Fruit fly (Drosophila melanogaster): ENCODE results near the gene CG33303.

CG33303 gene

DNA sequence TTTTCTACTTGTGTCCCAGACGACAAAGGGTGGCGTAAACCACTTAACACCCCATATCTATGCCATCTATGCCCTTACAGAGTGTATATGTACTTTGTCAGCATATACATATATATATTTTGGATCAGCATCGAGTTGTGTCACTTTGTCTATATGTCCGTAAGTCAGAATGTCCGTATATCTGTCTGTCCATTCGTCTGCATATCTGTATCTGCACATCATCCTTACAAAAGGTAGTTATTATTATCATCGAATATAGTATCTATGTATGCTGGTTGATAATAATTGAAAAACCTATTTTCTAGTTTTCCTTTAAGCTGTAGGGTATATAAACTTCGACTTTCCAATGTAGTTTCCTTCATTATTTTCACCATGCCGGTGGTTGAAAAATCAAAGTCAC lies 24.4 kb downstream of the CG33303 start (continued):
- TF ChIP-seq gcm2 (GFP tag; optimal IDR thresholded peaks at IDR 0.05) = no peak
- peak; percentile 25 for TF ChIP-seq Oli (tag; optimal IDR thresholded peaks at IDR 0.05)
- TF ChIP-seq chn (GFP tag; optimal IDR thresholded peaks at IDR 0.05) = peak; percentile 3
- no peak for TF ChIP-seq trh (GFP tag; optimal IDR thresholded peaks at IDR 0.05)
- TF ChIP-seq Ptx1 (GFP tag; IDR thresholded peaks at IDR 0.05) = no peak
- TF ChIP-seq Poxn (GFP tag; IDR thresholded peaks at IDR 0.05) = no peak
- peak; percentile 2 for TF ChIP-seq pnt (GFP tag; optimal IDR thresholded peaks at IDR 0.05)
- no peak for TF ChIP-seq fd102C (GFP tag; optimal IDR thresholded peaks at IDR 0.05)
- TF ChIP-seq CG17186 (GFP tag; optimal IDR thresholded peaks at IDR 0.05) = no peak
- TF ChIP-seq Sox100B (GFP tag; optimal IDR thresholded peaks at IDR 0.05) = peak; percentile 6
- TF ChIP-seq CG10979 (tag; optimal IDR thresholded peaks at IDR 0.05) = peak; percentile 58
- no peak for TF ChIP-seq CG9437 (GFP tag; optimal IDR thresholded peaks at IDR 0.05)
- no peak for TF ChIP-seq Dip2 (GFP tag; IDR thresholded peaks at IDR 0.05)
- peak; percentile 13 for TF ChIP-seq ewg (GFP tag; optimal IDR thresholded peaks at IDR 0.05)
- TF ChIP-seq Nf-YB (GFP tag; optimal IDR thresholded peaks at IDR 0.05) = peak; percentile 21
- TF ChIP-seq fru (optimal IDR thresholded peaks at IDR 0.05) = no peak
- TF ChIP-seq Ravus (GFP tag; IDR thresholded peaks at IDR 0.05) = no peak

DNA sequence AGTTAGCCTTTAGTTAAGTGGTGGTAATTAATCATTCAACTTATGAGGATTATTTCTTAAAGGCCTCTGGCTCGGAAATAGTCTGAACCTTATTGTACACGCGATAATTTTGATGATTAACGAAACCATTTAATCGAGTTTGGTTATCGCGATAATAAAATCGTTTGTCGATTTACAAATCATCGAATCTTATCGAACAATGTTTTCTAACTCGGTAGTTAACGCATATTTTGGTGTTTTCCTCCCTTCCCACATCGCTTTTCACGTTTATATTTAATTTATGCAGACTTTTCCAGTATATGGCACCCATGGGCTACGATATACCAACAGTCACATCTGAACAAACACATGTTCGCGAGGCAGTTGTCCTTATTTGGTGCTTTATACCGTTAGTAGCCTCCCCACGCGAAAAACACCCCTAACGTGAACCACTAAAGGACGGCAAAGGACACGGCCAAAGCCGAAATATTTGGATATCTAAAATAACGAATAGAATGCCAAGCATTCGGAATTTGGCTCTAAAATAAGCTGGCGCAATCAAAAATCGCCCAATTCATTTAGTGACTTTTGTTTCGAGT lies 31.4 kb downstream of the CG33303 start, which contains the start of gene Frmd5:
Gene Frmd5, plus strand, starts transcription at position 414 of the 578 bp plus-strand sequence.
- peak; percentile 11; the same call in 1 of the 2 replicates for TF ChIP-seq seq (GFP tag; IDR thresholded peaks at IDR 0.05)
- peak; percentile 62 for TF ChIP-seq Neu2 (GFP tag; optimal IDR thresholded peaks at IDR 0.05; ENCODE audit: borderline replicate concordance)
- TF ChIP-seq CG12391 (tag; optimal IDR thresholded peaks at IDR 0.05) = no peak
- TF ChIP-seq Fer1 (GFP tag; optimal IDR thresholded peaks at IDR 0.05) = no peak
- no peak for TF ChIP-seq CG33213 (GFP tag; optimal IDR thresholded peaks at IDR 0.05)
- TF ChIP-seq CG9437 (GFP tag; optimal IDR thresholded peaks at IDR 0.05) = no peak
- TF ChIP-seq Eip74EF (GFP tag; optimal IDR thresholded peaks at IDR 0.05) = no peak
- TF ChIP-seq Ravus (GFP tag; IDR thresholded peaks at IDR 0.05) = no peak
- TF ChIP-seq CG2129 (GFP tag; IDR thresholded peaks at IDR 0.05; ENCODE audit: partially characterized antibody) = no peak
- TF ChIP-seq mam (GFP tag; optimal IDR thresholded peaks at IDR 0.05) = no peak
- peak; percentile 23 for TF ChIP-seq Med (GFP tag)
- peak; percentile 5 for TF ChIP-seq CG8388 (GFP tag; optimal IDR thresholded peaks at IDR 0.05)
- peak; percentile 62 for TF ChIP-seq HLH4C (GFP tag; IDR thresholded peaks at IDR 0.05; ENCODE audit: partially characterized antibody)
- peak; percentile 44; the same call in 1 of the 2 replicates for TF ChIP-seq sna (GFP tag; IDR thresholded peaks at IDR 0.05; ENCODE audit: partially characterized antibody)
- 0 out of 3 replicates have a peak, but pooled peaks have one; percentile 28 for TF ChIP-seq zen2 (GFP tag; IDR thresholded peaks at IDR 0.05; ENCODE audit: partially characterized antibody)
- no peak for TF ChIP-seq Sry-δ (GFP tag; optimal IDR thresholded peaks at IDR 0.05)
- no peak for TF ChIP-seq YL-1 (GFP tag; optimal IDR thresholded peaks at IDR 0.05)
- TF ChIP-seq zfh1 (GFP tag; IDR thresholded peaks at IDR 0.05) = no peak
- TF ChIP-seq CG9876 (GFP tag; optimal IDR thresholded peaks at IDR 0.05) = no peak
- no peak for TF ChIP-seq CG18011 (GFP tag; optimal IDR thresholded peaks at IDR 0.05)
- 0 out of 3 replicates have a peak, but pooled peaks have one; percentile 25 for TF ChIP-seq knrl (GFP tag; IDR thresholded peaks at IDR 0.05; ENCODE audit: partially characterized antibody)
- no peak for TF ChIP-seq CG12659 (GFP tag; optimal IDR thresholded peaks at IDR 0.05)
- TF ChIP-seq eyg (GFP tag; optimal IDR thresholded peaks at IDR 0.05) = no peak
- no peak for TF ChIP-seq H15 (GFP tag; IDR thresholded peaks at IDR 0.05)
- no peak for TF ChIP-seq CG17829 (tag; optimal IDR thresholded peaks at IDR 0.05)
- TF ChIP-seq ap (GFP tag; IDR thresholded peaks at IDR 0.05) = no peak
- no peak for TF ChIP-seq slp2 (GFP tag; optimal IDR thresholded peaks at IDR 0.05)
- no peak for TF ChIP-seq CG32532 (GFP tag; IDR thresholded peaks at IDR 0.05)
- TF ChIP-seq gfzf (GFP tag; optimal IDR thresholded peaks at IDR 0.05) = peak; percentile 46
- TF ChIP-seq tll (GFP tag; optimal IDR thresholded peaks at IDR 0.05) = no peak
- TF ChIP-seq CG14014 (GFP tag; IDR thresholded peaks at IDR 0.05) = no peak
- TF ChIP-seq kay (GFP tag; optimal IDR thresholded peaks at IDR 0.05) = no peak
- no peak for TF ChIP-seq pita (GFP tag; optimal IDR thresholded peaks at IDR 0.05)
- no peak for TF ChIP-seq Sry-β (GFP tag; optimal IDR thresholded peaks at IDR 0.05)

Data from whole organism, embryonic.